Worm (Caenorhabditis elegans): Measurements from ENCODE around the gene lap-2.

ce11 chrV:13020014-13020413 lies 23.5 kb upstream of the lap-2 start:
- TF ChIP-seq F55B11.4 (tag; optimal IDR thresholded peaks at IDR 0.05; ENCODE audit: borderline replicate concordance, insufficient read depth), result no peak
- no peak for TF ChIP-seq him-1 (tag; optimal IDR thresholded peaks at IDR 0.05)
- no peak for TF ChIP-seq pha-4 (tag; optimal IDR thresholded peaks at IDR 0.05)
- no peak for TF ChIP-seq ztf-22 (GFP tag; optimal IDR thresholded peaks at IDR 0.05)
- no peak for TF ChIP-seq repo-1 (tag; optimal IDR thresholded peaks at IDR 0.05)
- TF ChIP-seq T26A5.8 (tag; optimal IDR thresholded peaks at IDR 0.05), result no peak
- TF ChIP-seq nhr-80 (tag; optimal IDR thresholded peaks at IDR 0.05), result no peak

Measured in whole organism, young adult.